4 fruit fly cellular contexts compared by ENCODE assay signal in the genomic region with DNA sequence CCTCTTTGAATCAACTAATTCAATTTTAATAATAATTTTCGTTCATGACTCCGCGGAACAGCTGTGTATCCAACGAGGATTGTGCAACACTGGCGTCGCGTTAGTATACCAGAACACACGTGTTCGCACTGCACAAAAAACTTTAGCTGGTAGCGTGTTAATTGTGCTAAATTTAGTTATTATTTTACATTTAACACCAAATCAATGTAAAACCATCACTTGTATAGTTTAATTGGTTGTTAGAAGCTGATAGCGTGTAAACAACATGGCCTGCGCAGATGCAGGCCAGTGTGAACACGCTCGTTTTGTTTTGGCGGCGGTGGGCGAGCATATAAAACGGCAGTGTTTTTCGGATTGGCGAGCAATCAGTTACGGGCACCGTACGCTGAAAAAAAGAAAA.
TF ChIP-seq lines count a peak whose summit lies in the region.

A gene (minus strand): TSS at position 93 of the 400 bp plus-strand sequence.
A gene (plus strand): TSS at position 335 of the 400 bp plus-strand sequence.

TF ChIP-seq in whole organism, adult, 20 proteins besides CTCF, POLR2A, EP300 and RAD21 (continued from another document):
- TF ChIP-seq cnc (optimal IDR thresholded peaks at IDR 0.05; lab: Kevin White, UChicago) (no peak), CG14711 (tag; optimal IDR thresholded peaks at IDR 0.05; lab: Kevin White, UChicago) (peak; percentile 80), CG7101 (tag; optimal IDR thresholded peaks at IDR 0.05; lab: Kevin White, UChicago) (peak; percentile 90)

TF ChIP-seq in whole organism, embryonic, 481 proteins besides CTCF, POLR2A, EP300 and RAD21 (continued from another document and continues in another):
- peak; percentile 83 for TF ChIP-seq CG32532 (GFP tag; IDR thresholded peaks at IDR 0.05; lab: Robert Waterston, UW)
- peak; percentile 25 for TF ChIP-seq slp2 (GFP tag; optimal IDR thresholded peaks at IDR 0.05; lab: Kevin White, UChicago)
- TF ChIP-seq onecut (GFP tag; IDR thresholded peaks at IDR 0.05; lab: Robert Waterston, UW), result peak; percentile 40; the same call in 1 of the 2 replicates
- no peak for TF ChIP-seq bigmax (GFP tag; optimal IDR thresholded peaks at IDR 0.05; lab: Kevin White, UChicago)
- TF ChIP-seq wdn (GFP tag; IDR thresholded peaks at IDR 0.05; lab: Robert Waterston, UW), result peak; percentile 59; the same call in 1 of the 2 replicates
- TF ChIP-seq Tbp (GFP tag; optimal IDR thresholded peaks at IDR 0.05; lab: Kevin White, UChicago), result no peak
- TF ChIP-seq Opbp (GFP tag; IDR thresholded peaks at IDR 0.05; lab: Robert Waterston, UW; ENCODE audit: partially characterized antibody), result 0 out of 3 replicates have a peak, but pooled peaks have one; percentile 10
- TF ChIP-seq CG10321 (GFP tag; IDR thresholded peaks at IDR 0.05; lab: Robert Waterston, UW), result no peak
- peak; percentile 75 for TF ChIP-seq Sin3A (optimal IDR thresholded peaks at IDR 0.05; lab: Kevin White, UChicago)
- TF ChIP-seq TFAM (GFP tag; optimal IDR thresholded peaks at IDR 0.05; lab: Kevin White, UChicago), result no peak
- TF ChIP-seq danr (GFP tag; IDR thresholded peaks at IDR 0.05; lab: Robert Waterston, UW), result no peak
- peak; percentile 88 for TF ChIP-seq CG9817 (tag; optimal IDR thresholded peaks at IDR 0.05; lab: Kevin White, UChicago)
- peak; percentile 50 for TF ChIP-seq maf-S (GFP tag; optimal IDR thresholded peaks at IDR 0.05; lab: Kevin White, UChicago)
- TF ChIP-seq HmgZ (tag; optimal IDR thresholded peaks at IDR 0.05; lab: Kevin White, UChicago), result peak; percentile 81
- TF ChIP-seq Neu2 (GFP tag; optimal IDR thresholded peaks at IDR 0.05; lab: Kevin White, UChicago; ENCODE audit: borderline replicate concordance), result no peak
- TF ChIP-seq CG11085 (GFP tag; IDR thresholded peaks at IDR 0.05; lab: Robert Waterston, UW), result peak; percentile 69
- peak; percentile 88 for TF ChIP-seq dysf (GFP tag; IDR thresholded peaks at IDR 0.05; lab: Robert Waterston, UW)
- peak; percentile 75 for TF ChIP-seq Xbp1 (GFP tag; optimal IDR thresholded peaks at IDR 0.05; lab: Kevin White, UChicago)
- peak; percentile 72 for TF ChIP-seq Ssrp (tag; optimal IDR thresholded peaks at IDR 0.05; lab: Kevin White, UChicago)
- peak; percentile 77; the same call in 2 of the 3 replicates for TF ChIP-seq so (GFP tag; IDR thresholded peaks at IDR 0.05; lab: Robert Waterston, UW)
- TF ChIP-seq sug (tag; optimal IDR thresholded peaks at IDR 0.05; lab: Kevin White, UChicago), result peak; percentile 84
- no peak for TF ChIP-seq tio (GFP tag; optimal IDR thresholded peaks at IDR 0.05; lab: Kevin White, UChicago)
- TF ChIP-seq Aef1 (GFP tag; IDR thresholded peaks at IDR 0.05; lab: Robert Waterston, UW), result peak; percentile 45; the same call in 2 of the 3 replicates
- peak; percentile 24; the same call in 1 of the 2 replicates for TF ChIP-seq CG16779 (GFP tag; IDR thresholded peaks at IDR 0.05; lab: Robert Waterston, UW)
- peak; percentile 54 for TF ChIP-seq Dp (GFP tag; optimal IDR thresholded peaks at IDR 0.05; lab: Kevin White, UChicago)
- TF ChIP-seq CG33557 (GFP tag; optimal IDR thresholded peaks at IDR 0.05; lab: Kevin White, UChicago), result peak; percentile 57
- no peak for TF ChIP-seq usp (GFP tag; optimal IDR thresholded peaks at IDR 0.05; lab: Kevin White, UChicago)
- peak; percentile 59 for TF ChIP-seq CG13287 (GFP tag; IDR thresholded peaks at IDR 0.05; lab: Robert Waterston, UW; ENCODE audit: partially characterized antibody)
- TF ChIP-seq Hr78 (GFP tag; optimal IDR thresholded peaks at IDR 0.05; lab: Kevin White, UChicago), result no peak
- TF ChIP-seq CG6175 (GFP tag; IDR thresholded peaks at IDR 0.05; lab: Robert Waterston, UW), result no peak
- peak; percentile 46 for TF ChIP-seq Nf-YB (GFP tag; optimal IDR thresholded peaks at IDR 0.05; lab: Kevin White, UChicago)
- peak; percentile 83 for TF ChIP-seq nmo (GFP tag; optimal IDR thresholded peaks at IDR 0.05; lab: Kevin White, UChicago)
- TF ChIP-seq wek (GFP tag; optimal IDR thresholded peaks at IDR 0.05; lab: Kevin White, UChicago), result peak; percentile 52
- peak; percentile 80 for TF ChIP-seq Ptx1 (GFP tag; IDR thresholded peaks at IDR 0.05; lab: Robert Waterston, UW)
- no peak for TF ChIP-seq CG15479 (GFP tag; optimal IDR thresholded peaks at IDR 0.05; lab: Kevin White, UChicago)
- peak; percentile 85 for TF ChIP-seq CG9932 (GFP tag; IDR thresholded peaks at IDR 0.05; lab: Robert Waterston, UW)
- TF ChIP-seq CG34224 (GFP tag; IDR thresholded peaks at IDR 0.05; lab: Robert Waterston, UW; ENCODE audit: partially characterized antibody), result no peak
- TF ChIP-seq Lhr (GFP tag; optimal IDR thresholded peaks at IDR 0.05; lab: Kevin White, UChicago), result peak; percentile 54
- peak; percentile 70 for TF ChIP-seq CG1233 (GFP tag; optimal IDR thresholded peaks at IDR 0.05; lab: Kevin White, UChicago)

TF ChIP-seq in whole organism, prepupa, 60 proteins besides CTCF, POLR2A, EP300 and RAD21 (continued from another document):
- TF ChIP-seq CG10669 (GFP tag; optimal IDR thresholded peaks at IDR 0.05; lab: Kevin White, UChicago) (peak; percentile 72), Ets21C (GFP tag; optimal IDR thresholded peaks at IDR 0.05; lab: Kevin White, UChicago) (peak; percentile 62), fd59A (GFP tag; optimal IDR thresholded peaks at IDR 0.05; lab: Kevin White, UChicago) (peak; percentile 64), Hr38 (GFP tag; optimal IDR thresholded peaks at IDR 0.05; lab: Kevin White, UChicago) (no peak), topi (GFP tag; optimal IDR thresholded peaks at IDR 0.05; lab: Kevin White, UChicago) (peak; percentile 80), cyc (GFP tag; optimal IDR thresholded peaks at IDR 0.05; lab: Kevin White, UChicago) (peak; percentile 66), CG3919 (GFP tag; optimal IDR thresholded peaks at IDR 0.05; lab: Kevin White, UChicago) (no peak), CG8119 (GFP tag; IDR thresholded peaks at IDR 0.05; lab: Robert Waterston, UW) (peak; percentile 63), Hr4 (GFP tag; optimal IDR thresholded peaks at IDR 0.05; lab: Kevin White, UChicago) (no peak), Gug (GFP tag; IDR thresholded peaks at IDR 0.05; lab: Robert Waterston, UW) (peak; percentile 75), CG6163 (GFP tag; IDR thresholded peaks at IDR 0.05; lab: Robert Waterston, UW) (peak; percentile 86; the same call in 2 of the 3 replicates), Sox102F (GFP tag; optimal IDR thresholded peaks at IDR 0.05; lab: Kevin White, UChicago) (no peak), CG32006 (GFP tag; optimal IDR thresholded peaks at IDR 0.05; lab: Kevin White, UChicago) (no peak), CG10631 (GFP tag; optimal IDR thresholded peaks at IDR 0.05; lab: Kevin White, UChicago) (peak; percentile 81), fkh (GFP tag; optimal IDR thresholded peaks at IDR 0.05; lab: Kevin White, UChicago) (no peak), CG4318 (GFP tag; optimal IDR thresholded peaks at IDR 0.05; lab: Kevin White, UChicago) (no peak), CG9139 (GFP tag; optimal IDR thresholded peaks at IDR 0.05; lab: Kevin White, UChicago) (no peak), CG11762 (GFP tag; optimal IDR thresholded peaks at IDR 0.05; lab: Kevin White, UChicago; ENCODE audit: insufficient read depth) (no peak), CG7368 (GFP tag; optimal IDR thresholded peaks at IDR 0.05; lab: Kevin White, UChicago) (no peak), CG34406 (GFP tag; optimal IDR thresholded peaks at IDR 0.05; lab: Kevin White, UChicago) (no peak), acj6 (GFP tag; optimal IDR thresholded peaks at IDR 0.05; lab: Kevin White, UChicago) (peak; percentile 63), CG15336 (GFP tag; IDR thresholded peaks at IDR 0.05; lab: Robert Waterston, UW) (peak; percentile 80), CG11902 (GFP tag; optimal IDR thresholded peaks at IDR 0.05; lab: Kevin White, UChicago) (peak; percentile 54), CG16779 (tag; optimal IDR thresholded peaks at IDR 0.05; lab: Kevin White, UChicago) (no peak), Eip75B (GFP tag; optimal IDR thresholded peaks at IDR 0.05; lab: Kevin White, UChicago) (peak; percentile 79), CG31627 (GFP tag; optimal IDR thresholded peaks at IDR 0.05; lab: Kevin White, UChicago) (peak; percentile 80), Sox15 (GFP tag; optimal IDR thresholded peaks at IDR 0.05; lab: Kevin White, UChicago) (peak; percentile 39), vri (GFP tag; optimal IDR thresholded peaks at IDR 0.05; lab: Kevin White, UChicago) (no peak), eg (GFP tag; IDR thresholded peaks at IDR 0.05; lab: Robert Waterston, UW) (peak; percentile 83), lz (GFP tag; optimal IDR thresholded peaks at IDR 0.05; lab: Kevin White, UChicago) (peak; percentile 85), spab (GFP tag; optimal IDR thresholded peaks at IDR 0.05; lab: Kevin White, UChicago) (no peak), Eip78C (GFP tag; lab: Kevin White, UChicago) (peak; percentile 83), Sox14 (GFP tag; optimal IDR thresholded peaks at IDR 0.05; lab: Kevin White, UChicago) (peak; percentile 87), CG11294 (GFP tag; IDR thresholded peaks at IDR 0.05; lab: Robert Waterston, UW) (peak; percentile 64; the same call in 1 of the 2 replicates), Hr39 (GFP tag; optimal IDR thresholded peaks at IDR 0.05; lab: Kevin White, UChicago) (peak; percentile 75), OdsH (GFP tag; optimal IDR thresholded peaks at IDR 0.05; lab: Kevin White, UChicago) (no peak), CG6808 (GFP tag; optimal IDR thresholded peaks at IDR 0.05; lab: Kevin White, UChicago) (no peak), CG6276 (GFP tag; optimal IDR thresholded peaks at IDR 0.05; lab: Kevin White, UChicago) (no peak), Smox (GFP tag; optimal IDR thresholded peaks at IDR 0.05; lab: Kevin White, UChicago) (no peak), CG6854 (GFP tag; optimal IDR thresholded peaks at IDR 0.05; lab: Kevin White, UChicago) (peak; percentile 29), Blimp-1 (GFP tag; optimal IDR thresholded peaks at IDR 0.05; lab: Kevin White, UChicago) (no peak), pdm3 (GFP tag; optimal IDR thresholded peaks at IDR 0.05; lab: Kevin White, UChicago) (peak; percentile 80)

TF ChIP-seq in whole organism, wandering third instar larva, 38 proteins besides CTCF, POLR2A, EP300 and RAD21 (continued from another document):
- TF ChIP-seq dl (GFP tag; optimal IDR thresholded peaks at IDR 0.05; lab: Kevin White, UChicago; ENCODE audit: insufficient read depth in 1 of 2, partially characterized antibody in 2 of 2) (no peak), CG32264 (GFP tag; optimal IDR thresholded peaks at IDR 0.05; lab: Kevin White, UChicago) (peak; percentile 32), usp (GFP tag; optimal IDR thresholded peaks at IDR 0.05; lab: Kevin White, UChicago) (no peak), rgr (GFP tag; optimal IDR thresholded peaks at IDR 0.05; lab: Kevin White, UChicago) (peak; percentile 84), pan (optimal IDR thresholded peaks at IDR 0.05; lab: Kevin White, UChicago) (no peak), Rel (GFP tag; optimal IDR thresholded peaks at IDR 0.05; lab: Kevin White, UChicago) (no peak), Rel (tag; optimal IDR thresholded peaks at IDR 0.05; lab: Kevin White, UChicago) (peak; percentile 59), CrebA (GFP tag; optimal IDR thresholded peaks at IDR 0.05; lab: Kevin White, UChicago; ENCODE audit: borderline replicate concordance) (no peak), Sp1 (GFP tag; optimal IDR thresholded peaks at IDR 0.05; lab: Kevin White, UChicago) (peak; percentile 79), sv (GFP tag; optimal IDR thresholded peaks at IDR 0.05; lab: Kevin White, UChicago) (peak; percentile 54), tai (GFP tag; optimal IDR thresholded peaks at IDR 0.05; lab: Kevin White, UChicago) (no peak), Jra (GFP tag; optimal IDR thresholded peaks at IDR 0.05; lab: Kevin White, UChicago) (peak; percentile 65), brk (GFP tag; optimal IDR thresholded peaks at IDR 0.05; lab: Kevin White, UChicago) (no peak), fru (GFP tag; optimal IDR thresholded peaks at IDR 0.05; lab: Kevin White, UChicago) (peak; percentile 80), h (GFP tag; optimal IDR thresholded peaks at IDR 0.05; lab: Kevin White, UChicago) (peak; percentile 75), OdsH (GFP tag; optimal IDR thresholded peaks at IDR 0.05; lab: Kevin White, UChicago) (peak; percentile 60), ey (GFP tag; optimal IDR thresholded peaks at IDR 0.05; lab: Kevin White, UChicago) (peak; percentile 64)
TF ChIP-seq in whole organism, wandering third instar larva: peak in this region for 19.
